Worm (Caenorhabditis elegans) whole organism, L4 larva: Measurements from ENCODE around the gene nep-16.

Experiments
- D1046.2 ChIP-seq: fragments of 200-800 bp; sonication (Bioruptor generic); IDR thresholded peaks from 2 replicates; pipeline ENCODE4 v1.3.6; 2022; ENCODE audit warnings: missing genetic modification characterization, missing compliant biosample characterization
- F26F4.8 ChIP-seq: fragments of 200-800 bp; sonication (Bioruptor generic); conservative IDR thresholded peaks from 2 replicates; pipeline ENCODE4 v1.3.6; 2022; ENCODE audit warnings: missing genetic modification characterization, missing compliant biosample characterization
- F44E2.7 ChIP-seq: fragments of 200-800 bp; sonication (Bioruptor generic); IDR thresholded peaks from 2 replicates; pipeline ENCODE4 v2.1.2; 2022; ENCODE audit warnings: missing genetic modification characterization, missing compliant biosample characterization
- F49E8.2 ChIP-seq: sonication (generic microtip); optimal IDR thresholded peaks from 2 replicates; lab custom pipeline; 2016; ENCODE audit warnings: missing compliant biosample characterization, mild to moderate bottlenecking, missing genetic modification characterization, borderline replicate concordance
- R02D3.7 ChIP-seq: fragments of 150-350 bp; sonication (generic microtip); optimal IDR thresholded peaks from 3 replicates; lab custom pipeline; 2014; ENCODE audit warnings: missing biosample characterization, missing genetic modification characterization
- T20F7.1 ChIP-seq: fragments of 200-800 bp; sonication (Bioruptor generic); optimal IDR thresholded peaks from 2 replicates; lab custom pipeline; 2018; ENCODE audit warnings: mild to moderate bottlenecking, missing genetic modification characterization, missing compliant biosample characterization
- Y5F2A.4 ChIP-seq: fragments of 200-800 bp; sonication (Bioruptor generic); optimal IDR thresholded peaks from 2 replicates; lab custom pipeline; 2018; ENCODE audit warnings: mild to moderate bottlenecking, missing genetic modification characterization, missing compliant biosample characterization
- Y75B8A.6 ChIP-seq: fragments of 200-800 bp; sonication (Bioruptor generic); IDR thresholded peaks from 2 replicates; pipeline ENCODE4 v1.3.6; 2022; ENCODE audit warnings: missing genetic modification reagents, missing genetic modification characterization, missing compliant biosample characterization
- aly-2 ChIP-seq: sonication (generic microtip); optimal IDR thresholded peaks from 2 replicates; lab custom pipeline; 2018; ENCODE audit warnings: missing biosample characterization, missing genetic modification characterization
- arid-1 ChIP-seq: fragments of 200-800 bp; sonication (Bioruptor generic); conservative IDR thresholded peaks from 2 replicates; pipeline ENCODE4 v1.3.6; 2022; ENCODE audit warnings: missing genetic modification reagents, missing genetic modification characterization, missing compliant biosample characterization
- ceh-28 ChIP-seq: fragments of 150-350 bp; optimal IDR thresholded peaks from 2 replicates; lab custom pipeline; 2014; ENCODE audit warnings: missing biosample characterization, missing genetic modification reagents, missing genetic modification characterization
- ceh-62 ChIP-seq: sonication (generic microtip); optimal IDR thresholded peaks from 2 replicates; lab custom pipeline; 2017; ENCODE audit warnings: missing biosample characterization, missing genetic modification characterization
- ceh-82 ChIP-seq: sonication (generic microtip); optimal IDR thresholded peaks from 2 replicates; lab custom pipeline; 2017; ENCODE audit warnings: missing biosample characterization, missing genetic modification characterization
- ces-1 ChIP-seq: fragments of 150-350 bp; sonication (generic microtip); optimal IDR thresholded peaks from 4 replicates; lab custom pipeline; 2014; ENCODE audit warnings: missing biosample characterization, missing genetic modification reagents, missing genetic modification characterization
- cey-2 ChIP-seq: sonication (generic microtip); optimal IDR thresholded peaks from 3 replicates; lab custom pipeline; 2017; ENCODE audit warnings: missing genetic modification characterization, mild to moderate bottlenecking, missing compliant biosample characterization, antibody characterized with exemption, borderline replicate concordance; ENCODE audit not compliant: insufficient read depth
- daf-12 ChIP-seq: fragments of 150-350 bp; optimal IDR thresholded peaks from 2 replicates; lab custom pipeline; 2014; ENCODE audit warnings: missing biosample characterization, missing genetic modification reagents, missing genetic modification characterization
- dmd-6 ChIP-seq: fragments of 200-800 bp; sonication (Bioruptor generic); IDR thresholded peaks from 2 replicates; pipeline ENCODE4 v1.3.6; 2022; ENCODE audit warnings: missing genetic modification reagents, missing genetic modification characterization, missing compliant biosample characterization
- dpl-1 ChIP-seq: fragments of 150-350 bp; optimal IDR thresholded peaks from 2 replicates; lab custom pipeline; 2014; ENCODE audit warnings: missing biosample characterization, missing genetic modification reagents, missing genetic modification characterization
- egl-43 ChIP-seq: fragments of 200-800 bp; sonication (Bioruptor generic); IDR thresholded peaks from 2 replicates; pipeline ENCODE4 v1.3.6; 2022; ENCODE audit warnings: missing genetic modification reagents, missing genetic modification characterization, missing compliant biosample characterization
- fkh-10 ChIP-seq: fragments of 150-350 bp; optimal IDR thresholded peaks from 2 replicates; lab custom pipeline; 2014; ENCODE audit warnings: missing biosample characterization, missing genetic modification reagents, missing genetic modification characterization
- gei-8 ChIP-seq: fragments of 200-800 bp; sonication (Bioruptor generic); optimal IDR thresholded peaks from 2 replicates; lab custom pipeline; 2018; ENCODE audit warnings: mild to moderate bottlenecking, missing genetic modification characterization, missing compliant biosample characterization
- hlh-30 ChIP-seq: sonication (generic microtip); optimal IDR thresholded peaks from 2 replicates; lab custom pipeline; 2017; ENCODE audit warnings: antibody characterized with exemption, mild to moderate bottlenecking, missing genetic modification characterization, missing compliant biosample characterization; ENCODE audit not compliant: insufficient read depth
- hmg-1.1 ChIP-seq: fragments of 200-800 bp; sonication (Bioruptor generic); IDR thresholded peaks from 2 replicates; pipeline ENCODE4 v1.3.6; 2022; ENCODE audit warnings: missing genetic modification reagents, missing genetic modification characterization, missing compliant biosample characterization
- jun-1 ChIP-seq: fragments of 150-350 bp; optimal IDR thresholded peaks from 2 replicates; lab custom pipeline; 2014; ENCODE audit warnings: missing biosample characterization, missing genetic modification reagents, missing genetic modification characterization
- lim-7 ChIP-seq: fragments of 200-800 bp; sonication (Bioruptor generic); IDR thresholded peaks from 2 replicates; pipeline ENCODE4 v1.3.6; 2022; ENCODE audit warnings: missing genetic modification characterization, missing compliant biosample characterization
- lin-15B ChIP-seq: fragments of 150-350 bp; sonication (generic microtip); optimal IDR thresholded peaks from 3 replicates; lab custom pipeline; 2014; ENCODE audit warnings: missing biosample characterization, missing genetic modification characterization
- lin-38 ChIP-seq: fragments of 200-800 bp; sonication (Bioruptor generic); IDR thresholded peaks from 2 replicates; pipeline ENCODE4 v1.3.6; 2022; ENCODE audit warnings: missing genetic modification reagents, missing genetic modification characterization, missing compliant biosample characterization
- lin-39 ChIP-seq: fragments of 150-350 bp; optimal IDR thresholded peaks from 2 replicates; lab custom pipeline; 2014; ENCODE audit warnings: missing biosample characterization, missing genetic modification reagents, missing genetic modification characterization
- lir-3 ChIP-seq: sonication (generic microtip); optimal IDR thresholded peaks from 2 replicates; lab custom pipeline; 2016; ENCODE audit warnings: mild to moderate bottlenecking, missing genetic modification characterization, missing compliant biosample characterization
- lsy-2 ChIP-seq, 2 experiments: fragments of 150-350 bp in 1 of 2; sonication (generic microtip) in 1 of 2; optimal IDR thresholded peaks; 2 replicates each; lab custom pipeline; 2014 to 2017; ENCODE audit warnings: missing biosample characterization in 2 of 2, missing genetic modification characterization in 2 of 2
- mdl-1 ChIP-seq, 2 experiments: fragments of 150-350 bp in 1 of 2; sonication (generic microtip) in 1 of 2; optimal IDR thresholded peaks; 2 replicates each; lab custom pipeline; 2014 to 2017; ENCODE audit warnings: missing biosample characterization in 2 of 2, missing genetic modification characterization in 2 of 2
- mep-1 ChIP-seq: fragments of 150-350 bp; sonication (generic microtip); optimal IDR thresholded peaks from 3 replicates; lab custom pipeline; 2014; ENCODE audit warnings: missing biosample characterization, missing genetic modification characterization
- nhr-10 ChIP-seq: fragments of 150-350 bp; optimal IDR thresholded peaks from 2 replicates; lab custom pipeline; 2014; ENCODE audit warnings: missing biosample characterization, missing genetic modification characterization
- nhr-237 ChIP-seq: sonication (generic microtip); optimal IDR thresholded peaks from 2 replicates; lab custom pipeline; 2017; ENCODE audit warnings: missing biosample characterization, missing genetic modification characterization
- nhr-28 ChIP-seq: fragments of 150-350 bp; optimal IDR thresholded peaks from 2 replicates; lab custom pipeline; 2014; ENCODE audit warnings: missing biosample characterization, missing genetic modification characterization
- nhr-48 ChIP-seq: sonication (generic microtip); optimal IDR thresholded peaks from 2 replicates; lab custom pipeline; 2016; ENCODE audit warnings: mild to moderate bottlenecking, missing genetic modification characterization, missing compliant biosample characterization
- nhr-77 ChIP-seq: fragments of 150-350 bp; optimal IDR thresholded peaks from 2 replicates; lab custom pipeline; 2014; ENCODE audit warnings: missing biosample characterization, missing genetic modification characterization
- pha-4 ChIP-seq, 2 experiments: fragments of 150-350 bp in 1 of 2; fragments of 200-800 bp in 1 of 2; sonication (Bioruptor generic) in 1 of 2; IDR thresholded peaks in 1 of 2; optimal IDR thresholded peaks in 1 of 2; 2 replicates each; pipeline versions ENCODE4 v1.3.6 to Lab custom; 2014 to 2022; ENCODE audit warnings: missing genetic modification characterization in 2 of 2, missing genetic modification reagents in 2 of 2, missing biosample characterization in 1 of 2, missing compliant biosample characterization in 1 of 2
- pqm-1 ChIP-seq: sonication (generic microtip); optimal IDR thresholded peaks from 2 replicates; lab custom pipeline; 2017; ENCODE audit warnings: missing biosample characterization, missing genetic modification characterization
- rbr-2 ChIP-seq: sonication (generic microtip); optimal IDR thresholded peaks from 2 replicates; lab custom pipeline; 2016; ENCODE audit warnings: missing genotype, missing genetic modification characterization, missing compliant biosample characterization
- saeg-2 ChIP-seq: fragments of 200-800 bp; sonication (Bioruptor generic); IDR thresholded peaks from 2 replicates; pipeline ENCODE4 v1.3.6; 2022; ENCODE audit warnings: missing genetic modification reagents, missing genetic modification characterization, missing compliant biosample characterization
- sdz-12 ChIP-seq: fragments of 200-800 bp; sonication (Bioruptor generic); optimal IDR thresholded peaks from 2 replicates; lab custom pipeline; 2018; ENCODE audit warnings: mild to moderate bottlenecking, missing genetic modification characterization, missing compliant biosample characterization
- spr-3 ChIP-seq: fragments of 200-800 bp; sonication (Bioruptor generic); optimal IDR thresholded peaks from 2 replicates; lab custom pipeline; 2018; ENCODE audit warnings: mild to moderate bottlenecking, missing genetic modification characterization, missing compliant biosample characterization
- unc-130 ChIP-seq: sonication (generic microtip); optimal IDR thresholded peaks from 2 replicates; lab custom pipeline; 2016; ENCODE audit warnings: missing genetic modification reagents, missing genetic modification characterization, missing compliant biosample characterization
- unc-39 ChIP-seq: sonication (generic microtip); optimal IDR thresholded peaks from 2 replicates; lab custom pipeline; 2017; ENCODE audit warnings: missing biosample characterization, missing genetic modification characterization
- unc-62 ChIP-seq, 3 experiments: fragments of 150-350 bp in 1 of 3; sonication (generic microtip); optimal IDR thresholded peaks in 2 of 3; peaks in 1 of 3; 1 replicate in 1 of 3; 2 replicates in 2 of 3; lab custom pipeline; 2014 to 2017; ENCODE audit warnings: missing biosample characterization in 3 of 3, missing genetic modification characterization in 3 of 3, missing genetic modification reagents in 3 of 3, missing genotype in 1 of 3
- zag-1 ChIP-seq: fragments of 150-350 bp; optimal IDR thresholded peaks from 2 replicates; lab custom pipeline; 2014; ENCODE audit warnings: missing biosample characterization, missing genetic modification characterization
- zfp-2 ChIP-seq: sonication (generic microtip); optimal IDR thresholded peaks from 2 replicates; lab custom pipeline; 2016; ENCODE audit warnings: mild to moderate bottlenecking, missing genetic modification characterization, missing compliant biosample characterization
- zfp-3 ChIP-seq: fragments of 200-800 bp; sonication (Bioruptor generic); conservative IDR thresholded peaks from 2 replicates; pipeline ENCODE4 v1.3.6; 2022; ENCODE audit warnings: missing genetic modification reagents, missing genetic modification characterization, missing compliant biosample characterization
- ztf-7 ChIP-seq: fragments of 150-350 bp; optimal IDR thresholded peaks from 2 replicates; lab custom pipeline; 2014; ENCODE audit warnings: missing biosample characterization, missing genetic modification characterization

nep-16 gene

DNA sequence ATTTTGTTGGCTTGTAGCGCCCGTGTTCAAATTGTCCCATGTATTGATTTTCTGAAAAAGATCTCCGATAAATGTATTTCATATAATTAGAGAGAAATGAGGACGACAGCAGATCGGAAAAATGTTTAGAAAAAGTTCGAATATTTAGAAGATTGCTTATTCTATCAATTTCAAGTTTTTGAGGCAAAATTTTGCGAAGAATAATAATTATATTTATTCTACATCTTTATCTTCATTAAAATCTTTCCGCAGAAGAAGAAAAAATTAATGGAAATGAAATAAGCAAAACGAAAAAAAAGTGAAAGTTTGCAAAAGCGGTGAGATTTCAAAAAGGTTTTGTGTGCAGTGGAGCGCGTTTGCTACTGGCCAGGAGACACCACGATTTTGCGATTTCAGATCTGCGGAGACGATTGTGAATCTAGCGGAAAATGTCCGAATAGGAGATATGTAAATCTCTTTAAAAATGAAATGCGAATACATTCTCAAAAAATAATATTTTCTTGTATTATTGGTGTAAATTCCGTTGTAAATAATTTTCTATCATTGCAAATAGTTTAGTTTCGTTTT, 12.6 kb upstream of the nep-16 start, which contains the start of gene nrde-4 (continued):
- no peak for TF ChIP-seq mdl-1 (tag; optimal IDR thresholded peaks at IDR 0.05; lab: Kevin White, UChicago)
- peak; percentile 62 for TF ChIP-seq dpl-1 (GFP tag; lab: Kevin White, UChicago)
- TF ChIP-seq lin-15B = no peak
- TF ChIP-seq Y5F2A.4 (GFP tag; lab: Kevin White, UChicago) = no peak
- TF ChIP-seq daf-12 (tag; lab: Kevin White, UChicago) = no peak
- TF ChIP-seq mep-1 (tag; lab: Kevin White, UChicago) = peak; percentile 82
- peak; percentile 35; the same call in 1 of the 2 replicates for TF ChIP-seq pha-4 (GFP tag; IDR thresholded peaks at IDR 0.05; lab: Robert Waterston, UW)
- TF ChIP-seq pha-4 (tag; optimal IDR thresholded peaks at IDR 0.05; lab: Kevin White, UChicago) = peak; percentile 42
- no peak for TF ChIP-seq lin-39
- TF ChIP-seq ces-1 (GFP tag; lab: Kevin White, UChicago) = no peak
- no peak for TF ChIP-seq zag-1 (tag; lab: Kevin White, UChicago)
- TF ChIP-seq unc-39 (tag; lab: Kevin White, UChicago) = no peak
- no peak for TF ChIP-seq cey-2 (tag; lab: Kevin White, UChicago)
- TF ChIP-seq rbr-2 (tag; lab: Kevin White, UChicago) = peak; percentile 51
- TF ChIP-seq hmg-1.1 (GFP tag; lab: Robert Waterston, UW) = 0 out of 2 replicates have a peak, but pooled peaks have one; percentile 32
- peak; percentile 55 for TF ChIP-seq unc-130 (GFP tag; lab: Kevin White, UChicago)
- no peak for TF ChIP-seq Y75B8A.6 (GFP tag; lab: Robert Waterston, UW)
- TF ChIP-seq F26F4.8 (GFP tag; lab: Robert Waterston, UW) = no peak
- peak; percentile 86 for TF ChIP-seq nhr-77
- TF ChIP-seq lim-7 (GFP tag; lab: Robert Waterston, UW) = no peak
- no peak for TF ChIP-seq ceh-82 (tag; lab: Kevin White, UChicago)
- TF ChIP-seq sdz-12 = no peak
- no peak for TF ChIP-seq F49E8.2
- no peak for TF ChIP-seq F44E2.7 (GFP tag; lab: Robert Waterston, UW)
- TF ChIP-seq nhr-237 (tag; lab: Kevin White, UChicago) = no peak
- no peak for TF ChIP-seq nhr-10 (tag; lab: Kevin White, UChicago)
- TF ChIP-seq fkh-10 (GFP tag; lab: Kevin White, UChicago) = no peak
- TF ChIP-seq gei-8 (GFP tag; lab: Kevin White, UChicago) = no peak
- TF ChIP-seq nhr-28 (tag; lab: Kevin White, UChicago) = peak; percentile 64
- no peak for TF ChIP-seq ceh-28 (tag; lab: Kevin White, UChicago)
- TF ChIP-seq dmd-6 (GFP tag; lab: Robert Waterston, UW) = no peak; the same call in 1 of the 2 replicates
- no peak for TF ChIP-seq zfp-2 (tag; lab: Kevin White, UChicago)
- peak in 1 of 2 experiments; percentile 74 for TF ChIP-seq lsy-2 (tag; optimal IDR thresholded peaks at IDR 0.05; lab: Kevin White, UChicago)
- TF ChIP-seq T20F7.1 (GFP tag; lab: Kevin White, UChicago) = peak; percentile 15
- TF ChIP-seq saeg-2 = no peak
- TF ChIP-seq spr-3 (GFP tag; lab: Kevin White, UChicago) = no peak
- no peak for TF ChIP-seq zfp-3 (GFP tag; lab: Robert Waterston, UW)
- TF ChIP-seq lin-38 (GFP tag; lab: Robert Waterston, UW) = peak; percentile 96
- no peak for TF ChIP-seq ztf-7 (tag; lab: Kevin White, UChicago)
- no peak for TF ChIP-seq D1046.2 (GFP tag; lab: Robert Waterston, UW)
- TF ChIP-seq lir-3 (tag; lab: Kevin White, UChicago) = no peak
- TF ChIP-seq R02D3.7 (tag; lab: Kevin White, UChicago) = no peak
- TF ChIP-seq pqm-1 (tag; lab: Kevin White, UChicago) = peak; percentile 6
- no peak for TF ChIP-seq ceh-62 (tag; lab: Kevin White, UChicago)
- no peak for TF ChIP-seq unc-62 (GFP tag; optimal IDR thresholded peaks at IDR 0.05 in 1 of 2; lab: Kevin White, UChicago)
- no peak for TF ChIP-seq unc-62 (tag; optimal IDR thresholded peaks at IDR 0.05; lab: Kevin White, UChicago)
- TF ChIP-seq arid-1 (GFP tag; lab: Robert Waterston, UW) = no peak
- TF ChIP-seq aly-2 (tag; lab: Kevin White, UChicago) = no peak
- no peak for TF ChIP-seq egl-43 (GFP tag; lab: Robert Waterston, UW)
- TF ChIP-seq jun-1 (tag; lab: Kevin White, UChicago) = no peak
- peak; percentile 49 for TF ChIP-seq hlh-30 (tag; lab: Kevin White, UChicago)
- no peak for TF ChIP-seq nhr-48 (tag; lab: Kevin White, UChicago)
